Worm (Caenorhabditis elegans) whole organism, L1 larva: ENCODE results near the gene prx-14.

Source experiments
- C04F5.9 ChIP-seq: sonication (generic microtip); optimal IDR thresholded peaks from 2 replicates; lab custom pipeline; 2016; ENCODE audit warnings: missing genetic modification characterization, missing compliant biosample characterization
- C16A3.4 ChIP-seq: fragments of 150-350 bp; optimal IDR thresholded peaks from 2 replicates; lab custom pipeline; 2014; ENCODE audit warnings: missing biosample characterization, missing genetic modification characterization
- F16B12.6 ChIP-seq: fragments of 150-350 bp; optimal IDR thresholded peaks from 2 replicates; lab custom pipeline; 2014; ENCODE audit warnings: missing biosample characterization, missing genetic modification characterization
- aha-1 ChIP-seq: fragments of 150-350 bp; optimal IDR thresholded peaks from 2 replicates; lab custom pipeline; 2014; ENCODE audit warnings: missing biosample characterization, missing genetic modification characterization
- aly-2 ChIP-seq: fragments of 150-350 bp; optimal IDR thresholded peaks from 2 replicates; lab custom pipeline; 2014; ENCODE audit warnings: missing biosample characterization, missing genetic modification characterization
- ama-1 ChIP-seq: fragments of 150-350 bp; optimal IDR thresholded peaks from 2 replicates; lab custom pipeline; 2014
- blmp-1 ChIP-seq: fragments of 150-350 bp; optimal IDR thresholded peaks from 2 replicates; lab custom pipeline; 2014; ENCODE audit warnings: missing biosample characterization, missing genetic modification characterization
- ceh-63 ChIP-seq: fragments of 200-800 bp; sonication (Bioruptor generic); optimal IDR thresholded peaks from 2 replicates; lab custom pipeline; 2018; ENCODE audit warnings: mild to moderate bottlenecking, missing genetic modification characterization, missing compliant biosample characterization
- ceh-8 ChIP-seq: fragments of 200-800 bp; sonication (Bioruptor generic); optimal IDR thresholded peaks from 2 replicates; lab custom pipeline; 2018; ENCODE audit warnings: mild to moderate bottlenecking, missing genetic modification characterization, moderate library complexity, missing compliant biosample characterization
- ceh-88 ChIP-seq: fragments of 200-800 bp; sonication (Bioruptor generic); IDR thresholded peaks from 2 replicates; pipeline ENCODE4 v1.3.6; 2022; ENCODE audit warnings: missing genetic modification characterization, missing compliant biosample characterization
- ces-1 ChIP-seq: fragments of 150-350 bp; optimal IDR thresholded peaks from 2 replicates; lab custom pipeline; 2014; ENCODE audit warnings: missing biosample characterization, missing genetic modification reagents, missing genetic modification characterization
- dpl-1 ChIP-seq, 3 experiments: fragments of 150-350 bp in 2 of 3; sonication (generic microtip) in 1 of 3; optimal IDR thresholded peaks; 2 replicates each; lab custom pipeline; 2014 to 2017; ENCODE audit warnings: missing biosample characterization in 3 of 3, missing genetic modification characterization in 3 of 3, missing genetic modification reagents in 3 of 3
- dsc-1 ChIP-seq: sonication (generic microtip); optimal IDR thresholded peaks from 2 replicates; lab custom pipeline; 2016; ENCODE audit warnings: mild to moderate bottlenecking, missing genetic modification characterization, missing compliant biosample characterization
- efl-1 ChIP-seq, 4 experiments: fragments of 150-350 bp; optimal IDR thresholded peaks in 3 of 4; peaks in 1 of 4; 1 replicate in 1 of 4; 2 replicates in 3 of 4; lab custom pipeline; 2014; ENCODE audit warnings: missing biosample characterization in 2 of 4, missing genetic modification characterization in 2 of 4, missing genetic modification reagents in 2 of 4
- egl-27 ChIP-seq, 2 experiments: fragments of 150-350 bp in 1 of 2; sonication (generic microtip); optimal IDR thresholded peaks; 3 replicates each; lab custom pipeline; 2017 to 2018; ENCODE audit warnings: missing biosample characterization in 2 of 2, missing genetic modification characterization in 2 of 2, missing genetic modification reagents in 2 of 2
- elt-2 ChIP-seq: sonication (generic microtip); optimal IDR thresholded peaks from 2 replicates; lab custom pipeline; 2016; ENCODE audit warnings: missing genetic modification characterization, mild to moderate bottlenecking, inconsistent platforms, missing compliant biosample characterization, missing genetic modification reagents
- ets-5 ChIP-seq: fragments of 200-800 bp; sonication (Bioruptor generic); IDR thresholded peaks from 2 replicates; pipeline ENCODE4 v1.3.6; 2022; ENCODE audit warnings: missing genetic modification characterization, missing compliant biosample characterization
- fkh-10 ChIP-seq: sonication (generic microtip); optimal IDR thresholded peaks from 2 replicates; lab custom pipeline; 2017; ENCODE audit warnings: missing biosample characterization, missing genetic modification reagents, missing genetic modification characterization
- fkh-8 ChIP-seq: sonication (generic microtip); optimal IDR thresholded peaks from 2 replicates; lab custom pipeline; 2016; ENCODE audit warnings: mild to moderate bottlenecking, missing genetic modification characterization, missing compliant biosample characterization
- fos-1 ChIP-seq: fragments of 150-350 bp; optimal IDR thresholded peaks from 2 replicates; lab custom pipeline; 2014; ENCODE audit warnings: missing biosample characterization, missing genetic modification characterization
- hlh-17 ChIP-seq: fragments of 200-800 bp; sonication (Bioruptor generic); optimal IDR thresholded peaks from 2 replicates; lab custom pipeline; 2018; ENCODE audit warnings: missing genetic modification characterization, mild to moderate bottlenecking, missing compliant biosample characterization, moderate library complexity, borderline replicate concordance
- hlh-4 ChIP-seq: sonication (generic microtip); optimal IDR thresholded peaks from 2 replicates; lab custom pipeline; 2016; ENCODE audit warnings: mild to moderate bottlenecking, missing genetic modification characterization, missing compliant biosample characterization
- hpl-2 ChIP-seq: fragments of 150-350 bp; optimal IDR thresholded peaks from 2 replicates; lab custom pipeline; 2014; ENCODE audit warnings: missing biosample characterization, missing genetic modification reagents, missing genetic modification characterization
- irx-1 ChIP-seq: sonication (generic microtip); optimal IDR thresholded peaks from 2 replicates; lab custom pipeline; 2016; ENCODE audit warnings: missing genetic modification characterization, missing compliant biosample characterization
- isw-1 ChIP-seq: fragments of 200-800 bp; sonication (Bioruptor generic); IDR thresholded peaks from 2 replicates; pipeline ENCODE4 v1.3.6; 2022; ENCODE audit warnings: missing genetic modification characterization, missing compliant biosample characterization
- jun-1 ChIP-seq: fragments of 150-350 bp; optimal IDR thresholded peaks from 2 replicates; lab custom pipeline; 2014; ENCODE audit warnings: missing biosample characterization, missing genetic modification reagents, missing genetic modification characterization
- lin-13 ChIP-seq: fragments of 150-350 bp; optimal IDR thresholded peaks from 2 replicates; lab custom pipeline; 2014; ENCODE audit warnings: missing biosample characterization, missing genetic modification reagents, missing genetic modification characterization
- lin-15B ChIP-seq: fragments of 150-350 bp; sonication (generic microtip); optimal IDR thresholded peaks from 3 replicates; lab custom pipeline; 2014; ENCODE audit warnings: missing biosample characterization, missing genetic modification characterization
- lin-35 ChIP-seq, 2 experiments: fragments of 150-350 bp; optimal IDR thresholded peaks; 2 replicates each; lab custom pipeline; 2014; ENCODE audit warnings: missing biosample characterization in 2 of 2, missing genetic modification characterization in 2 of 2, missing genetic modification reagents in 2 of 2
- lir-3 ChIP-seq: sonication (generic microtip); optimal IDR thresholded peaks from 2 replicates; lab custom pipeline; 2016; ENCODE audit warnings: mild to moderate bottlenecking, missing genetic modification characterization, moderate library complexity, missing compliant biosample characterization; ENCODE audit not compliant: poor library complexity
- lsy-2 ChIP-seq, 2 experiments: fragments of 150-350 bp; optimal IDR thresholded peaks; 2 replicates each; lab custom pipeline; 2014; ENCODE audit warnings: missing biosample characterization in 2 of 2, missing genetic modification characterization in 2 of 2
- mdl-1 ChIP-seq, 2 experiments: fragments of 150-350 bp; optimal IDR thresholded peaks; 2 replicates each; lab custom pipeline; 2014 to 2017; ENCODE audit warnings: missing biosample characterization in 2 of 2, missing genetic modification characterization in 2 of 2, inconsistent platforms in 1 of 2
- mef-2 ChIP-seq: fragments of 150-350 bp; optimal IDR thresholded peaks from 2 replicates; lab custom pipeline; 2014; ENCODE audit warnings: missing biosample characterization, missing genetic modification characterization
- mep-1 ChIP-seq: fragments of 150-350 bp; optimal IDR thresholded peaks from 2 replicates; lab custom pipeline; 2014; ENCODE audit warnings: missing biosample characterization, missing genetic modification characterization
- nhr-11 ChIP-seq: fragments of 150-350 bp; optimal IDR thresholded peaks from 2 replicates; lab custom pipeline; 2014; ENCODE audit warnings: missing biosample characterization, missing genetic modification characterization
- nhr-12 ChIP-seq: sonication (generic microtip); optimal IDR thresholded peaks from 2 replicates; lab custom pipeline; 2017; ENCODE audit warnings: missing biosample characterization, missing genetic modification characterization
- nhr-237 ChIP-seq: fragments of 150-350 bp; optimal IDR thresholded peaks from 2 replicates; lab custom pipeline; 2014; ENCODE audit warnings: missing biosample characterization, missing genetic modification characterization
- nhr-47 ChIP-seq: sonication (generic microtip); optimal IDR thresholded peaks from 2 replicates; lab custom pipeline; 2016; ENCODE audit warnings: mild to moderate bottlenecking, missing genetic modification characterization, moderate library complexity, missing compliant biosample characterization
- nhr-84 ChIP-seq: sonication (generic microtip); optimal IDR thresholded peaks from 2 replicates; lab custom pipeline; 2017; ENCODE audit warnings: missing biosample characterization, missing genetic modification characterization
- nhr-85 ChIP-seq: sonication (generic microtip); peaks from one replicate; lab custom pipeline; 2016; ENCODE audit warnings: missing genetic modification characterization, inconsistent platforms, missing compliant biosample characterization
- pax-3 ChIP-seq: fragments of 200-800 bp; sonication (Bioruptor generic); optimal IDR thresholded peaks from 2 replicates; lab custom pipeline; 2018; ENCODE audit warnings: mild to moderate bottlenecking, missing genetic modification characterization, moderate library complexity, missing compliant biosample characterization
- rnt-1 ChIP-seq: sonication (generic microtip); optimal IDR thresholded peaks from 2 replicates; lab custom pipeline; 2016; ENCODE audit warnings: mild to moderate bottlenecking, missing genetic modification characterization, moderate library complexity, missing compliant biosample characterization
- snpc-4 ChIP-seq: fragments of 150-350 bp; optimal IDR thresholded peaks from 2 replicates; lab custom pipeline; 2014; ENCODE audit warnings: missing biosample characterization, missing genetic modification characterization
- sox-4 ChIP-seq: sonication (generic microtip); optimal IDR thresholded peaks from 2 replicates; lab custom pipeline; 2016; ENCODE audit warnings: missing genetic modification characterization, missing compliant biosample characterization
- sptf-1 ChIP-seq: fragments of 150-350 bp; optimal IDR thresholded peaks from 2 replicates; lab custom pipeline; 2014; ENCODE audit warnings: missing biosample characterization, missing genetic modification characterization
- swsn-7 ChIP-seq: sonication (generic microtip); optimal IDR thresholded peaks from 2 replicates; lab custom pipeline; 2016; ENCODE audit warnings: missing genetic modification characterization, missing compliant biosample characterization
- unc-130 ChIP-seq: fragments of 150-350 bp; optimal IDR thresholded peaks from 2 replicates; lab custom pipeline; 2017; ENCODE audit warnings: missing biosample characterization, missing genetic modification characterization, inconsistent platforms
- unc-98 ChIP-seq: fragments of 200-800 bp; sonication (Bioruptor generic); IDR thresholded peaks from 2 replicates; pipeline ENCODE4 v1.3.6; 2022; ENCODE audit warnings: missing genetic modification characterization, missing compliant biosample characterization
- xbp-1 ChIP-seq: sonication (generic microtip); optimal IDR thresholded peaks from 2 replicates; lab custom pipeline; 2016; ENCODE audit warnings: missing genetic modification characterization, missing compliant biosample characterization

prx-14 gene

DNA sequence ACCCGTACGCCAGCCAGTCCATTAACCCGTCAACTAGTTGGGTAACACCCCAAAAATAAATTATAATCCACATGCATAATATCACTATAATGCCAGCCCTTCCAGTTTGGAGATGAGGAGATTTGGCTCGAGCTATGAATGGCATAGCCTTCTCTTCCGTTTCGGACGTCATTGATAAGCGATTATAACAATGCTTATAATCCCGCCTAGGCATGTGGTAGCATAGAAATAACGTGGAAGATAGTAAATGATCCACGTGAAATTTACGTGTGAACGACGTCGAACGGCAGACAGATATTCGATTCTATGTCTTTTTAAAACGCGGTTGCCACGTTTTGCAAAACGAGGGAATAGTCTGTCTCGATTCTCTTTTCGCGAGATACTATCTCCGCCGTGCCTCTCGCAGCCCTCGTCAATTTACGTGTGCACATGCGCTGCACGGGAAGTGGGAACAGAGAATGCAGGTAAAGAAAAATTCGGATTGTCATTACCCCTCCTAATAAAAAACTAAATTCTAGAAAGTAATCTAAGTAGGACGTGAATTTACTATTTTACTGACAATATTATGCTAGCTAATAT lies 34.1 kb upstream of the prx-14 start (continued):
- no peak for TF ChIP-seq lsy-2 (tag; optimal IDR thresholded peaks at IDR 0.05; lab: Kevin White, UChicago)
- no peak for TF ChIP-seq nhr-47 (tag; lab: Kevin White, UChicago)
- TF ChIP-seq dpl-1 (GFP tag; optimal IDR thresholded peaks at IDR 0.05; lab: Kevin White, UChicago), result no peak
- TF ChIP-seq unc-98 (GFP tag; lab: Robert Waterston, UW), result no peak
- no peak for TF ChIP-seq ceh-88 (GFP tag; lab: Robert Waterston, UW)
- no peak for TF ChIP-seq hlh-4
- TF ChIP-seq lir-3 (tag; lab: Kevin White, UChicago), result no peak
- TF ChIP-seq mep-1 (tag; lab: Kevin White, UChicago), result peak; percentile 5
- no peak for TF ChIP-seq nhr-84 (tag; lab: Kevin White, UChicago)
- TF ChIP-seq elt-2 (tag; lab: Kevin White, UChicago), result no peak
- TF ChIP-seq ceh-8 (GFP tag; lab: Kevin White, UChicago), result no peak
- TF ChIP-seq lin-35 (GFP tag; optimal IDR thresholded peaks at IDR 0.05; lab: Kevin White, UChicago), result peak in 1 of 2 experiments; percentile 23
- TF ChIP-seq jun-1, result no peak
- TF ChIP-seq dsc-1 (tag; lab: Kevin White, UChicago), result peak; percentile 54
- TF ChIP-seq lin-13 (GFP tag; lab: Kevin White, UChicago), result no peak
- TF ChIP-seq rnt-1 (tag; lab: Kevin White, UChicago), result peak; percentile 36
- no peak for TF ChIP-seq snpc-4 (tag; lab: Kevin White, UChicago)
- TF ChIP-seq efl-1 (optimal IDR thresholded peaks at IDR 0.05; lab: Kevin White, UChicago), result no peak
- TF ChIP-seq efl-1 (GFP tag; optimal IDR thresholded peaks at IDR 0.05 in 1 of 2; lab: Kevin White, UChicago), result peak; percentile 4 to 63
- no peak for TF ChIP-seq fos-1 (tag; lab: Kevin White, UChicago)
- no peak for TF ChIP-seq swsn-7 (tag; lab: Kevin White, UChicago)
- TF ChIP-seq fkh-8 (tag; lab: Kevin White, UChicago), result peak; percentile 49
- TF ChIP-seq egl-27 (tag; optimal IDR thresholded peaks at IDR 0.05; lab: Kevin White, UChicago), result no peak
- no peak for TF ChIP-seq xbp-1 (tag; lab: Kevin White, UChicago)
- no peak for TF ChIP-seq irx-1 (tag; lab: Kevin White, UChicago)
- peak; percentile 25 for TF ChIP-seq blmp-1 (tag; lab: Kevin White, UChicago)
- no peak for TF ChIP-seq lin-15B (tag; lab: Kevin White, UChicago)
- TF ChIP-seq C16A3.4 (tag; lab: Kevin White, UChicago), result no peak
- TF ChIP-seq sox-4 (tag; lab: Kevin White, UChicago), result no peak
- no peak for TF ChIP-seq ces-1
- TF ChIP-seq mef-2 (tag; lab: Kevin White, UChicago), result no peak
- no peak for TF ChIP-seq ceh-63
- no peak for TF ChIP-seq sptf-1 (tag; lab: Kevin White, UChicago)
- TF ChIP-seq pax-3 (tag; lab: Kevin White, UChicago), result peak; percentile 68
- no peak for TF ChIP-seq nhr-237 (tag; lab: Kevin White, UChicago)
- peak; percentile 8 for TF ChIP-seq F16B12.6 (tag; lab: Kevin White, UChicago)
- no peak for TF ChIP-seq hpl-2 (GFP tag; lab: Kevin White, UChicago)
- no peak for TF ChIP-seq hlh-17 (GFP tag; lab: Kevin White, UChicago)
- TF ChIP-seq isw-1 (GFP tag; lab: Robert Waterston, UW), result no peak

DNA sequence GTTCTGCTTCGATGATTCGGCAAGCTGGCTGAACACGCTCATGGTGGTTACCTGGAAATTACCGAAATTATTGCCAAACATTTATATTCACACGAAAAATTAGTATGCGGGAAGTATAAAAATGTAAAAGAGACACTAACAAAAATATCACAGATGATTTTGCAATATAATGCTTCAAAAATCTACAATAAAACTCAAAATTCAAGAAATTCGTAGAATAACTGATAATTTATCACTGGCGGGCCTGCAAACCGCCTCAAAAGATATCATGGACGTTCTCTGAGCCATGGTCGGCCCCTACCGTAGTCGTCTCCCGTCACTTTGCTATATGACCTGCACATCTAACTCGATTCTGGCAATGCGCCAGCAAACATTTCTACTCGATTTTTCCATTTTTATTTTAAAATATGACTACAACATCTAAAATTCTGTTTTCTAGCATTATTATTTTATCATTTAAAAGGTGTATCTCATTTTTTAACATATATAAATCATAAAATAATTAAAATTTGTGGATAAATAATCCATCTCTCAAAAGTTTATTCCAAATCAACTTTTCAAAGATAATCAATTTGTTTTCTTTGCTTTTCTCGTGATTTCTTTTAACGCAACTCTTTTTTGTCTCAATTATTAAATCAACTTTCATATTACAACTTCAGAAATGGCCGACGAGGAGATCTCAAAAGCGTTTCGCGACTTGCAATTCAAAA lies 33.3 kb upstream of the prx-14 start, which contains the start of the genes F01G4.6 and pfd-1:
TSS of gene F01G4.6 (minus strand) at position 51 of the 710 bp plus-strand sequence.
TSS of gene pfd-1 (plus strand) at position 660 of the 710 bp plus-strand sequence.
- TF ChIP-seq aly-2 (tag; lab: Kevin White, UChicago) (peak; percentile 86), F16B12.6 (tag; lab: Kevin White, UChicago) (peak; percentile 73), mdl-1 (tag; optimal IDR thresholded peaks at IDR 0.05; lab: Kevin White, UChicago) (peak in 1 of 2 experiments; percentile 82), nhr-85 (tag; lab: Kevin White, UChicago) (peak; percentile 96), swsn-7 (tag; lab: Kevin White, UChicago) (peak; percentile 95), nhr-11 (peak; percentile 90), dsc-1 (tag; lab: Kevin White, UChicago) (peak; percentile 98), irx-1 (tag; lab: Kevin White, UChicago) (peak; percentile 81), fkh-10 (GFP tag; lab: Kevin White, UChicago) (peak; percentile 89), nhr-237 (tag; lab: Kevin White, UChicago) (peak; percentile 85), aha-1 (tag; lab: Kevin White, UChicago) (peak; percentile 37), nhr-12 (tag; lab: Kevin White, UChicago) (no peak), ces-1 (no peak), ama-1 (lab: Kevin White, UChicago) (peak; percentile 46), unc-130 (tag; lab: Kevin White, UChicago) (peak; percentile 99), dpl-1 (GFP tag; optimal IDR thresholded peaks at IDR 0.05; lab: Kevin White, UChicago) (peak; percentile 83 to 86 (median 86)), C04F5.9 (tag; lab: Kevin White, UChicago) (peak; percentile 83), ceh-63 (no peak), ets-5 (no peak), rnt-1 (tag; lab: Kevin White, UChicago) (peak; percentile 93), mep-1 (tag; lab: Kevin White, UChicago) (peak; percentile 92), lin-13 (GFP tag; lab: Kevin White, UChicago) (peak; percentile 93)
